Worm (Caenorhabditis elegans): ENCODE results near the gene fbxc-43.

fbxc-43 gene

DNA sequence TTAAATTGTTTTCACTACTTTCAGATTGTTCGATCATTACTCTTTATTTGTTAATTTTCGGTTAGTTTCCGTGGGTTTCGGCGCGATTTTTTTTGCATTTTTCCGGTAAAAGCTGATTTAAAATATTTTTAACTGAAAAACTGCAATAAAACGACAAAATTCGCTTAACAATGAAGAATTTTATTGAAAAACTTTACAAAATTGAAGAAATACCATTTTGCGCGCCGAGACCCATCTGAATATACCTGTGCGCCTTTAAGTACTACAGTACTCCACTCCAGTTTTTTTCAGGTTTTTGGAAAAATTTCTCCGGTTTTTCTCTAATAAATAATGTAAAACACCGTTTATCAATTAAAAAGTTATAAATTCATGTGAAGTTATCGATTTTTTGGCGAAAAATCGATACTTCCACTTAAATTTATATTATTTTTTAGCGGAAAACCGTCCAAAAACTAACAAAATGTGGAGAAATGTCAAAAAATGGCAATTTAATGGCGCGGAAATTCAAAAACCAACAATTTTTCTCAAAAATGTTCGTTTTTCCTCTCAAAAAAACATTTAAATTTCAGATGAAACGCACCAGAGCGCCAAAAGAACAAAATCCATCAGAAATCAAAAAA is 4.9 kb downstream of the fbxc-43 start, which contains the start of gene C16A11.10:
C16A11.10 (plus strand) TSS at position 570 of the 620 bp plus-strand sequence.
- TF ChIP-seq egl-27 (tag; optimal IDR thresholded peaks at IDR 0.05) (no peak), ceh-88 (GFP tag; IDR thresholded peaks at IDR 0.05) (no peak), F16B12.6 (tag; optimal IDR thresholded peaks at IDR 0.05) (no peak)

DNA sequence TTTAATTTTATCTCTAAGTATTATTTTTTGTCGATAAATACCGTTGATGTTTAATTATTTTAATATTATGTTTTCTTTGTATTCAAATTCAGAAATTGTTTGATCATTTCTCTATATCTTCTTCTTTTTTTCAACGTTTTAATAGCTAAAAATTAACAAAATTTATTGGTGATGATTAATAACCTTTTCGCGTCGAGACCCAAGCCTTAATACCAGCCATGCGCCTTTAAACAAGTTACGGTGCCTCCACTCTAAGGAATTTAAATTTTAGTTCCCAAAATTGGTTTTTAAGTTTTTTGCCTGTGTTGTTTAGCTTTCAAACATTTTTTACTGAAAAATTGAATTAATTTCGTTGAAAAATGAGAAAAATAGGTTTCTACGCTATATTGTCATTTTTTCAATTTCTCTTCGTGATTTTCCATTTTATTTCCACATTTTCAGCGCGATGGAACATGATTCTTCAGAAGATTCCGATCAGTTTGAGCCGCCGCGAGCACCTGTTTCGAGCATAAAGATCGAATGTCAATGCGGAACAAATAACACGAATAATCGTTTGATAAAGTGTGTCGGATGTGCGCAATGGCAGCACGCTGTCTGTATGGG is 6.6 kb downstream of the fbxc-43 start, which contains the start of gene C16A11.3:
C16A11.3 (plus strand) TSS at position 440 of the 603 bp plus-strand sequence.
- TF ChIP-seq lin-35 (GFP tag; optimal IDR thresholded peaks at IDR 0.05) (no peak), nhr-47 (tag; optimal IDR thresholded peaks at IDR 0.05) (no peak), skn-1 (tag; optimal IDR thresholded peaks at IDR 0.05) (no peak), nhr-90 (tag; optimal IDR thresholded peaks at IDR 0.05; ENCODE audit: poor library complexity) (no peak), hpl-2 (GFP tag; optimal IDR thresholded peaks at IDR 0.05) (no peak), blmp-1 (tag; optimal IDR thresholded peaks at IDR 0.05) (no peak), lin-14 (GFP tag; optimal IDR thresholded peaks at IDR 0.05) (no peak), aha-1 (tag; optimal IDR thresholded peaks at IDR 0.05) (no peak), ceh-90 (tag; optimal IDR thresholded peaks at IDR 0.05) (no peak), fkh-10 (GFP tag; optimal IDR thresholded peaks at IDR 0.05) (no peak), aly-2 (tag; optimal IDR thresholded peaks at IDR 0.05) (no peak), alr-1 (tag; optimal IDR thresholded peaks at IDR 0.05; ENCODE audit: borderline replicate concordance) (no peak), unc-98 (GFP tag; IDR thresholded peaks at IDR 0.05) (no peak), nhr-77 (tag; optimal IDR thresholded peaks at IDR 0.05) (no peak), tbx-2 (tag; optimal IDR thresholded peaks at IDR 0.05) (no peak), zag-1 (tag; optimal IDR thresholded peaks at IDR 0.05) (no peak), C16A3.4 (tag; optimal IDR thresholded peaks at IDR 0.05) (no peak), pqm-1 (tag; optimal IDR thresholded peaks at IDR 0.05) (no peak), grh-1 (GFP tag; IDR thresholded peaks at IDR 0.05) (no peak)

DNA sequence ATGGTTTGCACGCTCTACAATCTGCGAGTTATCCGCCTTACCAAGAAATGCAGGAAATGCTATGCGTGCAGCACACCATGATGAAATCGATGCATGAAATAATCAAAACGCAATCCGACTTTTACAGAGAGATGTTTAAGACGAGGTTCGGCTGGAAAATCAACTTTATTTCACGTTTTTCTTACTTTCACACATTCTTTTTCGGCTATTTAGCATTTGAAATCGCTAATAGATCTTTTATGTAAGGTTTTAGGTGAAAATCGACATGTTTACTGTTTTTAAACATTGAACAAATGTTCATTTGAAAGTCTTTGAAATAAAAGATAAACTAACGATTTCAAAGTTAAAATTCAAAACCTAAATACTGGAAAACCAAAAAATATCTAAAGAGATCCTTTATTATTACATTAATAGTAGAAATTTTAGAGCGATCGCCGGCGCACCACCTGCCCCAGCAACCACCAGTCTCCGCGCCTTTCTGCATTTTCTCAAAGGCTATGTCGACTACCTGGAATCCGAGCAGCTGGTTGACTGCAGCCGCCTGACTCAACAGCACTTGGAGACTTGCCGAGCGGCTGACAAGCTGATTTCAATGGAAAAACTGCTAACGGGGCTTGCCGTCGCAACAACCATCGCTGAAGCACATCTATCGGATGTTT is 7.6 kb downstream of the fbxc-43 start:
- TF ChIP-seq nhr-19 (GFP tag; conservative IDR thresholded peaks at IDR 0.05) (no peak), efl-1 (optimal IDR thresholded peaks at IDR 0.05) (no peak), efl-1 (GFP tag; optimal IDR thresholded peaks at IDR 0.05 in 1 of 2) (peak in 1 of 2 experiments; percentile 72), ets-5 (GFP tag; IDR thresholded peaks at IDR 0.05) (no peak), ceh-82 (tag; optimal IDR thresholded peaks at IDR 0.05) (no peak), pag-3 (tag; optimal IDR thresholded peaks at IDR 0.05; ENCODE audit: borderline replicate concordance, insufficient read depth) (no peak)

DNA sequence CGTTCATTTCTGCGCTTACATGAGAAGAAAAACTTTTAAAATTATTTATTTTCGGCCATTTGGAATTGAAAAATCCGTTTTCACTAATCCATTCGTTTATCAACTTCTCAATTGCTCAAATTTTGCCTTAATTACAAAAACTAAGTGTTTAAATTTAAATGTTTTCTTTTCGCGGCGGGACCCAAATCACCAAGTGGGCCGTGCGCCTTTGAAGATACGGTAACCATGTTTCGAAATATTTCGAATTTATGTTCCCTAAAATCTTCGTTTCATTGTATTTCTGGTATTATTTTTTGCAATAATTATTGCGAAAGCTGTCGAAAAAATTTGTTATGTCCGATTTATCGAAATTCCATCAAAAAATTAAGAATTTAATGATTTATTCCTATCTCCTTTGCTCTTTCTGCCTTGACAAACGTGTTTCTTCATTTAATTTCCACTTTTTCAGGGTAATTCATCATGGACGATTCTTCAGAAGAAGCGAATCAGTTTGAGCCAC is 9.1 kb downstream of the fbxc-43 start, which contains the start of gene C16A11.4:
C16A11.4 (plus strand) TSS at position 449 of the 499 bp plus-strand sequence.
- TF ChIP-seq unc-30 (tag; optimal IDR thresholded peaks at IDR 0.05) (no peak), xbp-1 (tag; optimal IDR thresholded peaks at IDR 0.05) (no peak)

DNA sequence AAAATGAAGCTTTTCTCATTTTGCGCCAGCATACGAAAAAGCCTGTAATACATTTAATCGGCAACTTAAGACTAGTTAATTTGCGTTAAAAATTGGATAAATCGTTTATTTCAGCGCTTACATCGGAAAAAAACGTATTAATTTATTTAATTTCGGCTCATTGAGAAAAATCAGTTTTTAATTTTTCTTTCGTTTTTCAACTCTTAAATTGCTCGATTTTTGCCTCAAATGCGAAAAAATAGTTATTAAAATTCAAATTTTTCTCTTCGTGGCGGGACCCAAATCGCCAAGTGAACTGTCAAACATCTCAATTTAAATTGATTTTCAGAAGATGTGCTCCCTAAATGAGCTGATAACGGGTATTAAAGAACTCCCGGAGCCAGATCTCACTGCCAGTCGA is 12.8 kb downstream of the fbxc-43 start, which contains the start of gene C16A11.5:
C16A11.5 (plus strand) TSS at position 323 of the 400 bp plus-strand sequence.
- TF ChIP-seq efl-1 (optimal IDR thresholded peaks at IDR 0.05) (no peak), efl-1 (GFP tag; optimal IDR thresholded peaks at IDR 0.05 in 1 of 2) (peak in 1 of 2 experiments; percentile 75), zip-4 (GFP tag; optimal IDR thresholded peaks at IDR 0.05) (no peak)

Measured in whole organism, L1 larva.